Worm (Caenorhabditis elegans): Measurements from ENCODE around the gene spe-27.

- no peak for TF ChIP-seq F13C5.2 (tag; optimal IDR thresholded peaks at IDR 0.05)
- no peak for TF ChIP-seq B0310.2 (tag; optimal IDR thresholded peaks at IDR 0.05)
- TF ChIP-seq ceh-36 (tag; optimal IDR thresholded peaks at IDR 0.05) = no peak
- no peak for TF ChIP-seq sea-1 (GFP tag; conservative IDR thresholded peaks at IDR 0.05)
- TF ChIP-seq ama-1 (optimal IDR thresholded peaks at IDR 0.05) = no peak
- TF ChIP-seq ets-7 (tag; optimal IDR thresholded peaks at IDR 0.05) = no peak
- TF ChIP-seq tbx-37 (GFP tag; conservative IDR thresholded peaks at IDR 0.05) = no peak
- no peak for TF ChIP-seq flt-1 (GFP tag; IDR thresholded peaks at IDR 0.05)
- TF ChIP-seq ceh-13 (GFP tag; optimal IDR thresholded peaks at IDR 0.05) = no peak
- no peak for TF ChIP-seq tra-4 (tag; optimal IDR thresholded peaks at IDR 0.05)
- TF ChIP-seq hnd-1 (tag; optimal IDR thresholded peaks at IDR 0.05) = no peak
These were observed 30.6 kb upstream of the spe-27 start, which contains the start of gene pck-3 for ce11 chrIV:5896341-5896740.

Data from whole organism, early embryonic.